Worm (Caenorhabditis elegans) whole organism, young adult: ENCODE results near the gene drp-1.

Experiments used
- B0035.1 ChIP-seq: sonication (generic microtip); optimal IDR thresholded peaks from 2 replicates; lab custom pipeline; 2016; ENCODE audit warnings: missing genetic modification characterization, mild to moderate bottlenecking, missing compliant biosample characterization, missing genotype, missing genetic modification reagents
- C17E4.6 ChIP-seq: fragments of 200-800 bp; sonication (Bioruptor generic); IDR thresholded peaks from 2 replicates; pipeline ENCODE4 v1.3.6; 2022; ENCODE audit warnings: missing genetic modification reagents, missing genetic modification characterization, missing compliant biosample characterization
- D2030.7 ChIP-seq: fragments of 200-800 bp; sonication (Bioruptor generic); IDR thresholded peaks from 2 replicates; pipeline ENCODE4 v1.3.6; 2022; ENCODE audit warnings: missing genetic modification reagents, missing genetic modification characterization, missing compliant biosample characterization
- F49E8.2 ChIP-seq: sonication (generic microtip); optimal IDR thresholded peaks from 3 replicates; lab custom pipeline; 2017; ENCODE audit warnings: missing genetic modification characterization, mild to moderate bottlenecking, missing compliant biosample characterization, antibody characterized with exemption, moderate library complexity; ENCODE audit not compliant: insufficient read depth
- F55B11.4 ChIP-seq: sonication (generic microtip); optimal IDR thresholded peaks from 2 replicates; lab custom pipeline; 2016; ENCODE audit warnings: missing compliant biosample characterization, missing genetic modification characterization, borderline replicate concordance; ENCODE audit not compliant: insufficient read depth
- F57C9.4 ChIP-seq: sonication (generic microtip); optimal IDR thresholded peaks from 2 replicates; lab custom pipeline; 2017; ENCODE audit warnings: mild to moderate bottlenecking, missing genetic modification characterization, missing compliant biosample characterization
- K11D2.4 ChIP-seq: fragments of 200-800 bp; sonication (Bioruptor generic); IDR thresholded peaks from 2 replicates; pipeline ENCODE4 v1.3.6; 2022; ENCODE audit warnings: missing genetic modification reagents, missing genetic modification characterization, missing compliant biosample characterization
- T07F8.4 ChIP-seq: sonication (generic microtip); optimal IDR thresholded peaks from 2 replicates; lab custom pipeline; 2016; ENCODE audit warnings: mild to moderate bottlenecking, missing genetic modification characterization, moderate library complexity, missing compliant biosample characterization
- Y53F4B.3 ChIP-seq: fragments of 200-800 bp; sonication (Bioruptor generic); IDR thresholded peaks from 2 replicates; pipeline ENCODE4 v1.3.6; 2022; ENCODE audit warnings: missing genetic modification reagents, missing genetic modification characterization, missing compliant biosample characterization
- Y53G8AR.9 ChIP-seq: fragments of 200-800 bp; sonication (Bioruptor generic); conservative IDR thresholded peaks from 2 replicates; pipeline ENCODE4 v1.3.6; 2022; ENCODE audit warnings: missing genetic modification reagents, missing genetic modification characterization, missing compliant biosample characterization
- Y95B8A.8 ChIP-seq: fragments of 200-800 bp; sonication (Bioruptor generic); IDR thresholded peaks from 2 replicates; pipeline ENCODE4 v1.3.6; 2022; ENCODE audit warnings: missing genetic modification reagents, missing genetic modification characterization, missing compliant biosample characterization
- ZK185.1 ChIP-seq: sonication (generic microtip); optimal IDR thresholded peaks from 2 replicates; lab custom pipeline; 2016; ENCODE audit warnings: mild to moderate bottlenecking, missing genetic modification characterization, missing compliant biosample characterization; ENCODE audit not compliant: poor library complexity, severe bottlenecking
- ama-1 ChIP-seq, 3 experiments: fragments of 150-350 bp in 1 of 3; sonication (generic microtip) in 2 of 3; optimal IDR thresholded peaks; 2 replicates each; lab custom pipeline; 2014 to 2018; ENCODE audit warnings: missing biosample characterization in 2 of 3, missing genetic modification characterization in 2 of 3, missing genetic modification reagents in 2 of 3
- atf-7 ChIP-seq: sonication (generic microtip); optimal IDR thresholded peaks from 2 replicates; lab custom pipeline; 2017; ENCODE audit warnings: mild to moderate bottlenecking, missing genetic modification characterization, missing compliant biosample characterization
- attf-6 ChIP-seq: fragments of 200-800 bp; sonication (Bioruptor generic); IDR thresholded peaks from 2 replicates; pipeline ENCODE4 v1.3.6; 2022; ENCODE audit warnings: missing genetic modification reagents, missing genetic modification characterization, missing compliant biosample characterization
- bed-2 ChIP-seq: fragments of 200-800 bp; sonication (Bioruptor generic); IDR thresholded peaks from 2 replicates; pipeline ENCODE4 v1.3.6; 2022; ENCODE audit warnings: missing genetic modification reagents, missing genetic modification characterization, missing compliant biosample characterization
- efl-1 ChIP-seq: fragments of 150-350 bp; optimal IDR thresholded peaks from 2 replicates; lab custom pipeline; 2014; ENCODE audit warnings: missing biosample characterization, missing genetic modification reagents, missing genetic modification characterization
- egrh-3 ChIP-seq: fragments of 200-800 bp; sonication (Bioruptor generic); IDR thresholded peaks from 2 replicates; pipeline ENCODE4 v1.3.6; 2022; ENCODE audit warnings: missing genetic modification reagents, missing genetic modification characterization, missing compliant biosample characterization
- hmg-1.2 ChIP-seq: fragments of 200-800 bp; sonication (Bioruptor generic); IDR thresholded peaks from 2 replicates; pipeline ENCODE4 v1.3.6; 2022; ENCODE audit warnings: missing genetic modification reagents, missing genetic modification characterization, missing compliant biosample characterization
- hrde-1 ChIP-seq: sonication (generic microtip); optimal IDR thresholded peaks from 2 replicates; lab custom pipeline; 2016; ENCODE audit warnings: missing genetic modification characterization, mild to moderate bottlenecking, missing compliant biosample characterization, moderate library complexity, missing genotype, missing genetic modification reagents, borderline replicate concordance
- lag-1 ChIP-seq: fragments of 200-800 bp; sonication (Bioruptor generic); IDR thresholded peaks from 2 replicates; pipeline ENCODE4 v1.3.6; 2022; ENCODE audit warnings: missing genetic modification reagents, missing genetic modification characterization, missing compliant biosample characterization
- let-526 ChIP-seq: fragments of 200-800 bp; sonication (Bioruptor generic); IDR thresholded peaks from 2 replicates; pipeline ENCODE4 v1.3.6; 2022; ENCODE audit warnings: missing genetic modification reagents, missing genetic modification characterization, missing compliant biosample characterization
- lin-35 ChIP-seq, 3 experiments: fragments of 150-350 bp in 2 of 3; sonication (generic microtip) in 1 of 3; optimal IDR thresholded peaks; 2 replicates each; lab custom pipeline; 2014 to 2018; ENCODE audit warnings: missing biosample characterization in 3 of 3, missing genetic modification characterization in 3 of 3, missing genetic modification reagents in 3 of 3
- lin-40 ChIP-seq: sonication (generic microtip); optimal IDR thresholded peaks from 2 replicates; lab custom pipeline; 2016; ENCODE audit warnings: missing genetic modification characterization, mild to moderate bottlenecking, missing compliant biosample characterization, missing genotype, missing genetic modification reagents
- lin-54 ChIP-seq: fragments of 200-800 bp; sonication (Bioruptor generic); optimal IDR thresholded peaks from 2 replicates; lab custom pipeline; 2018; ENCODE audit warnings: mild to moderate bottlenecking, missing genetic modification characterization, missing compliant biosample characterization
- lir-1 ChIP-seq: fragments of 200-800 bp; sonication (Bioruptor generic); conservative IDR thresholded peaks from 2 replicates; pipeline ENCODE4 v1.3.6; 2022; ENCODE audit warnings: missing genetic modification reagents, missing genetic modification characterization, missing compliant biosample characterization
- madf-10 ChIP-seq: sonication (generic microtip); optimal IDR thresholded peaks from 2 replicates; lab custom pipeline; 2016; ENCODE audit warnings: mild to moderate bottlenecking, missing genetic modification characterization, missing compliant biosample characterization
- mcd-1 ChIP-seq: fragments of 200-800 bp; sonication (Bioruptor generic); IDR thresholded peaks from 2 replicates; pipeline ENCODE4 v1.3.6; 2022; ENCODE audit warnings: missing genetic modification reagents, missing genetic modification characterization, missing compliant biosample characterization
- mel-28 ChIP-seq: sonication (generic microtip); optimal IDR thresholded peaks from 2 replicates; lab custom pipeline; 2016; ENCODE audit warnings: borderline replicate concordance, mild to moderate bottlenecking, missing genetic modification characterization, missing compliant biosample characterization
- mxl-1 ChIP-seq: sonication (generic microtip); optimal IDR thresholded peaks from 2 replicates; lab custom pipeline; 2016; ENCODE audit warnings: missing genetic modification characterization, missing compliant biosample characterization
- nhr-120 ChIP-seq: fragments of 200-800 bp; sonication (Bioruptor generic); IDR thresholded peaks from 2 replicates; pipeline ENCODE4 v1.3.6; 2022; ENCODE audit warnings: missing genetic modification characterization, missing compliant biosample characterization
- rcor-1 ChIP-seq: fragments of 200-800 bp; sonication (Bioruptor generic); IDR thresholded peaks from 2 replicates; pipeline ENCODE4 v1.3.6; 2022; ENCODE audit warnings: missing genetic modification reagents, missing genetic modification characterization, missing compliant biosample characterization
- sea-2 ChIP-seq: fragments of 200-800 bp; sonication (Bioruptor generic); IDR thresholded peaks from 2 replicates; pipeline ENCODE4 v1.3.6; 2022; ENCODE audit warnings: missing genetic modification characterization, missing compliant biosample characterization
- snpc-3.4 ChIP-seq: sonication (generic microtip); optimal IDR thresholded peaks from 2 replicates; lab custom pipeline; 2017; ENCODE audit warnings: missing genetic modification characterization, mild to moderate bottlenecking, missing compliant biosample characterization, antibody characterized with exemption, moderate library complexity, missing genotype, missing genetic modification reagents
- tbp1 ChIP-seq: fragments of 200-800 bp; sonication (Bioruptor generic); optimal IDR thresholded peaks from 2 replicates; lab custom pipeline; 2018; ENCODE audit warnings: mild to moderate bottlenecking, missing genetic modification characterization, missing compliant biosample characterization
- tbx-9 ChIP-seq: sonication (generic microtip); optimal IDR thresholded peaks from 2 replicates; lab custom pipeline; 2016; ENCODE audit warnings: borderline replicate concordance, missing genetic modification characterization, inconsistent platforms, missing compliant biosample characterization
- tlf-1 ChIP-seq: fragments of 200-800 bp; sonication (Bioruptor generic); optimal IDR thresholded peaks from 2 replicates; lab custom pipeline; 2018; ENCODE audit warnings: mild to moderate bottlenecking, missing genetic modification characterization, missing compliant biosample characterization
- zim-3 ChIP-seq: sonication (generic microtip); optimal IDR thresholded peaks from 2 replicates; lab custom pipeline; 2017; ENCODE audit warnings: mild to moderate bottlenecking, missing genetic modification characterization, moderate library complexity, missing compliant biosample characterization
- ztf-22 ChIP-seq: fragments of 200-800 bp; sonication (Bioruptor generic); optimal IDR thresholded peaks from 2 replicates; lab custom pipeline; 2018; ENCODE audit warnings: mild to moderate bottlenecking, missing genetic modification characterization, moderate library complexity, missing compliant biosample characterization
- ztf-25 ChIP-seq: fragments of 200-800 bp; sonication (Bioruptor generic); IDR thresholded peaks from 2 replicates; pipeline ENCODE4 v1.3.6; 2022; ENCODE audit warnings: missing genetic modification reagents, missing genetic modification characterization, missing compliant biosample characterization

drp-1 gene

ce11 chrIV:5492196-5492595 lies 46.1 kb upstream of the drp-1 start:
- no peak for TF ChIP-seq lin-54 (GFP tag; lab: Kevin White, UChicago)
- TF ChIP-seq nhr-120 = no peak
- TF ChIP-seq let-526 (GFP tag; lab: Robert Waterston, UW) = no peak
- no peak for TF ChIP-seq Y53G8AR.9 (GFP tag; lab: Robert Waterston, UW)
- TF ChIP-seq F55B11.4 (tag; lab: Kevin White, UChicago) = no peak
- no peak for TF ChIP-seq hrde-1 (tag; lab: Kevin White, UChicago)
- no peak for TF ChIP-seq F57C9.4 (tag; lab: Kevin White, UChicago)
- no peak for TF ChIP-seq hmg-1.2 (GFP tag; lab: Robert Waterston, UW)
- no peak for TF ChIP-seq Y95B8A.8 (GFP tag; lab: Robert Waterston, UW)
- no peak for TF ChIP-seq mel-28
- TF ChIP-seq attf-6 (GFP tag; lab: Robert Waterston, UW) = no peak
- TF ChIP-seq T07F8.4 (tag; lab: Kevin White, UChicago) = no peak
- TF ChIP-seq tlf-1 (GFP tag; lab: Kevin White, UChicago) = no peak

ce11 chrIV:5493135-5493534 lies 45.2 kb upstream of the drp-1 start:
- peak; percentile 61 for TF ChIP-seq hmg-1.2 (GFP tag; lab: Robert Waterston, UW)
- no peak for TF ChIP-seq lir-1 (GFP tag; lab: Robert Waterston, UW)

ce11 chrIV:5493692-5494091 lies 44.6 kb upstream of the drp-1 start, which contains the start of gene B0273.1:
Gene B0273.1 (plus strand): TSS chrIV:5493992.
- TF ChIP-seq bed-2 (GFP tag; lab: Robert Waterston, UW) (no peak), lin-40 (tag; lab: Kevin White, UChicago) (no peak), zim-3 (no peak), tbx-9 (tag; lab: Kevin White, UChicago) (no peak), F49E8.2 (tag; lab: Kevin White, UChicago) (no peak), mcd-1 (GFP tag; lab: Robert Waterston, UW) (no peak), B0035.1 (tag; lab: Kevin White, UChicago) (no peak), egrh-3 (GFP tag; lab: Robert Waterston, UW) (no peak), ztf-25 (GFP tag; lab: Robert Waterston, UW) (no peak), Y53F4B.3 (no peak), ZK185.1 (no peak), mxl-1 (tag; lab: Kevin White, UChicago) (no peak), lin-35 (GFP tag; optimal IDR thresholded peaks at IDR 0.05; lab: Kevin White, UChicago) (no peak)

ce11 chrIV:5494099-5494498 lies 44.2 kb upstream of the drp-1 start:
- TF ChIP-seq D2030.7 (GFP tag; lab: Robert Waterston, UW) = no peak
- TF ChIP-seq tbp1 = no peak
- no peak for TF ChIP-seq snpc-3.4 (tag; lab: Kevin White, UChicago)
- TF ChIP-seq ztf-22 (GFP tag; lab: Kevin White, UChicago) = no peak
- no peak for TF ChIP-seq lag-1 (GFP tag; lab: Robert Waterston, UW)
- no peak for TF ChIP-seq lin-40 (tag; lab: Kevin White, UChicago)
- TF ChIP-seq K11D2.4 (GFP tag; lab: Robert Waterston, UW) = no peak
- TF ChIP-seq atf-7 = no peak
- no peak for TF ChIP-seq T07F8.4 (tag; lab: Kevin White, UChicago)
- TF ChIP-seq rcor-1 = no peak
- TF ChIP-seq sea-2 (GFP tag; lab: Robert Waterston, UW) = no peak
- TF ChIP-seq C17E4.6 (GFP tag; lab: Robert Waterston, UW) = no peak
- no peak for TF ChIP-seq madf-10 (tag; lab: Kevin White, UChicago)
- no peak for TF ChIP-seq efl-1 (GFP tag; lab: Kevin White, UChicago)
- TF ChIP-seq ama-1 (optimal IDR thresholded peaks at IDR 0.05; lab: Kevin White, UChicago) = no peak
- no peak for TF ChIP-seq ama-1 (GFP tag; optimal IDR thresholded peaks at IDR 0.05; lab: Kevin White, UChicago)
